Fruit fly (Drosophila melanogaster) whole organism, embryonic: Measurements from ENCODE around the gene tau.
A peak's percentile ranks its signal among the peaks of the same experiment; 100 is the strongest.

ENCODE experiments used
- B-H1 ChIP-seq: fragments of 200-800 bp; sonication (Bioruptor generic); IDR thresholded peaks from 3 replicates; pipeline ENCODE4 v1.3.6; 2022; ENCODE audit warnings: missing biosample characterization, missing genetic modification characterization
- B-H2 ChIP-seq: fragments of 200-800 bp; sonication (Bioruptor generic); optimal IDR thresholded peaks from 2 replicates; lab custom pipeline; 2018; ENCODE audit warnings: missing biosample characterization, mild to moderate bottlenecking, missing genetic modification characterization
- CG10209 ChIP-seq: fragments of 200-800 bp; sonication (Bioruptor generic); optimal IDR thresholded peaks from 3 replicates; lab custom pipeline; 2017; ENCODE audit warnings: missing biosample characterization, mild to moderate bottlenecking, missing genetic modification characterization, missing genetic modification reagents
- CG10565 ChIP-seq: fragments of 200-800 bp; sonication (Bioruptor generic); optimal IDR thresholded peaks from 3 replicates; lab custom pipeline; 2016; ENCODE audit warnings: missing biosample characterization, mild to moderate bottlenecking, missing genetic modification characterization
- CG11696 ChIP-seq: fragments of 200-800 bp; sonication (Bioruptor generic); IDR thresholded peaks from 2 replicates; pipeline ENCODE4 v1.3.6; 2022; ENCODE audit warnings: missing biosample characterization, missing genetic modification characterization
- CG11723 ChIP-seq: fragments of 200-800 bp; sonication (Bioruptor generic); optimal IDR thresholded peaks from 2 replicates; lab custom pipeline; 2017; ENCODE audit warnings: missing biosample characterization, mild to moderate bottlenecking, missing genetic modification characterization
- CG14050 ChIP-seq: fragments of 200-800 bp; sonication (Bioruptor generic); IDR thresholded peaks from 3 replicates; pipeline ENCODE4 v1.3.6; 2022; ENCODE audit warnings: missing biosample characterization, missing genetic modification characterization
- CG15601 ChIP-seq: fragments of 200-800 bp; sonication (Bioruptor generic); optimal IDR thresholded peaks from 3 replicates; lab custom pipeline; 2019; ENCODE audit warnings: missing biosample characterization, mild to moderate bottlenecking, missing genetic modification characterization, moderate library complexity
- CG16813 ChIP-seq: fragments of 200-800 bp; sonication (Bioruptor generic); IDR thresholded peaks from 3 replicates; pipeline ENCODE4 v1.3.6; 2022; ENCODE audit warnings: missing biosample characterization, missing genetic modification characterization; ENCODE audit not compliant: partially characterized antibody
- CG18262 ChIP-seq: fragments of 200-800 bp; optimal IDR thresholded peaks from 3 replicates; lab custom pipeline; 2019; ENCODE audit warnings: missing biosample characterization, mild to moderate bottlenecking, missing genetic modification characterization, moderate library complexity
- CG31388 ChIP-seq: fragments of 200-800 bp; sonication (Bioruptor generic); optimal IDR thresholded peaks from 2 replicates; lab custom pipeline; 2016; ENCODE audit warnings: missing biosample characterization, missing genetic modification characterization
- CG33557 ChIP-seq: fragments of 200-800 bp; sonication (Bioruptor generic); optimal IDR thresholded peaks from 2 replicates; lab custom pipeline; 2019; ENCODE audit warnings: missing biosample characterization, mild to moderate bottlenecking, missing genetic modification characterization, moderate library complexity
- CG3995 ChIP-seq: fragments of 200-800 bp; sonication (Bioruptor generic); optimal IDR thresholded peaks from 3 replicates; lab custom pipeline; 2016; ENCODE audit warnings: missing biosample characterization, missing genetic modification characterization
- CG4404 ChIP-seq: fragments of 200-800 bp; sonication (Bioruptor generic); IDR thresholded peaks from 2 replicates; pipeline ENCODE4 v1.3.6; 2022; ENCODE audit warnings: missing biosample characterization, missing genetic modification characterization
- CG6813 ChIP-seq: fragments of 200-800 bp; sonication (Bioruptor generic); optimal IDR thresholded peaks from 2 replicates; lab custom pipeline; 2017; ENCODE audit warnings: missing biosample characterization, missing genetic modification characterization, mild to moderate bottlenecking, moderate library complexity, missing genetic modification reagents
- CG7928 ChIP-seq: fragments of 200-800 bp; sonication (Bioruptor generic); optimal IDR thresholded peaks from 2 replicates; lab custom pipeline; 2017; ENCODE audit warnings: missing biosample characterization, mild to moderate bottlenecking, missing genetic modification characterization
- CG8359 ChIP-seq: fragments of 200-800 bp; sonication (Bioruptor generic); optimal IDR thresholded peaks from 2 replicates; lab custom pipeline; 2017; ENCODE audit warnings: missing biosample characterization, mild to moderate bottlenecking, missing genetic modification characterization, borderline replicate concordance
- D ChIP-seq, 2 experiments: fragments of 200-800 bp in 1 of 2; fragments of >200 bp in 1 of 2; sonication (Bioruptor generic) in 1 of 2; optimal IDR thresholded peaks; 2 replicates in 1 of 2; 3 replicates in 1 of 2; lab custom pipeline; 2017; ENCODE audit warnings: mild to moderate bottlenecking in 1 of 2, missing biosample characterization in 1 of 2, missing genetic modification characterization in 1 of 2, missing genetic modification reagents in 1 of 2
- Dad ChIP-seq: fragments of 200-800 bp; sonication (Bioruptor generic); optimal IDR thresholded peaks from 3 replicates; lab custom pipeline; 2016; ENCODE audit warnings: missing biosample characterization, missing genetic modification characterization
- Dek ChIP-seq: fragments of 200-800 bp; sonication (Bioruptor generic); optimal IDR thresholded peaks from 3 replicates; lab custom pipeline; 2019; ENCODE audit warnings: missing biosample characterization, mild to moderate bottlenecking, missing genetic modification characterization, moderate library complexity
- H15 ChIP-seq: fragments of 200-800 bp; sonication (Bioruptor generic); IDR thresholded peaks from 3 replicates; pipeline ENCODE4 v1.3.6; 2022; ENCODE audit warnings: missing biosample characterization, missing genetic modification characterization
- NK7.1 ChIP-seq: fragments of 200-800 bp; sonication (Bioruptor generic); optimal IDR thresholded peaks from 3 replicates; lab custom pipeline; 2016; ENCODE audit warnings: missing biosample characterization, missing genetic modification characterization
- Nf-YA ChIP-seq: fragments of 200-800 bp; sonication (Bioruptor generic); IDR thresholded peaks from 2 replicates; pipeline ENCODE4 v1.3.6; 2022; ENCODE audit warnings: missing biosample characterization, missing genetic modification characterization
- Optix ChIP-seq: fragments of 200-800 bp; sonication (Bioruptor generic); IDR thresholded peaks from 3 replicates; pipeline ENCODE4 v1.3.6; 2022; ENCODE audit warnings: missing biosample characterization, missing genetic modification characterization
- Ssrp ChIP-seq: fragments of 200-800 bp; sonication (Bioruptor generic); optimal IDR thresholded peaks from 2 replicates; lab custom pipeline; 2018; ENCODE audit warnings: missing biosample characterization, mild to moderate bottlenecking, missing genetic modification characterization, moderate library complexity
- Usf ChIP-seq: fragments of 200-800 bp; sonication (Bioruptor generic); optimal IDR thresholded peaks from 2 replicates; lab custom pipeline; 2017; ENCODE audit warnings: missing genotype, missing biosample characterization, missing genetic modification characterization
- bigmax ChIP-seq: fragments of 200-800 bp; sonication (Bioruptor generic); optimal IDR thresholded peaks from 2 replicates; lab custom pipeline; 2018; ENCODE audit warnings: missing biosample characterization, mild to moderate bottlenecking, missing genetic modification characterization
- btn ChIP-seq: fragments of 200-800 bp; sonication (Bioruptor generic); optimal IDR thresholded peaks from 2 replicates; lab custom pipeline; 2016; ENCODE audit warnings: missing biosample characterization, missing genetic modification characterization
- chif ChIP-seq, 2 experiments: fragments of 200-800 bp; sonication (Bioruptor generic); optimal IDR thresholded peaks; 3 replicates each; lab custom pipeline; 2016; ENCODE audit warnings: missing biosample characterization in 2 of 2, missing genetic modification characterization in 2 of 2
- chinmo ChIP-seq: fragments of 200-800 bp; sonication (Bioruptor generic); IDR thresholded peaks from 4 replicates; pipeline ENCODE4 v1.3.6; 2022; ENCODE audit warnings: missing biosample characterization, missing genetic modification characterization; ENCODE audit not compliant: partially characterized antibody
- dan ChIP-seq: fragments of 200-800 bp; sonication (Bioruptor generic); IDR thresholded peaks from 2 replicates; pipeline ENCODE4 v1.3.6; 2022; ENCODE audit warnings: missing biosample characterization, missing genetic modification characterization
- dmrt11E ChIP-seq: fragments of 200-800 bp; sonication (Bioruptor generic); optimal IDR thresholded peaks from 3 replicates; lab custom pipeline; 2018; ENCODE audit warnings: missing biosample characterization, mild to moderate bottlenecking, missing genetic modification characterization, moderate library complexity
- eve ChIP-seq, 2 experiments: fragments of >200 bp; optimal IDR thresholded peaks; 2 replicates each; lab custom pipeline; 2017; ENCODE audit warnings: missing biosample characterization in 2 of 2, missing genetic modification characterization in 2 of 2
- fu2 ChIP-seq: fragments of 200-800 bp; sonication (Bioruptor generic); optimal IDR thresholded peaks from 2 replicates; lab custom pipeline; 2016; ENCODE audit warnings: missing biosample characterization, missing genetic modification characterization
- hkb ChIP-seq, 2 experiments: fragments of 200-800 bp in 1 of 2; fragments of >200 bp in 1 of 2; sonication (Bioruptor generic) in 1 of 2; IDR thresholded peaks in 1 of 2; optimal IDR thresholded peaks in 1 of 2; 2 replicates each; pipeline versions ENCODE4 v1.3.6 to Lab custom; 2017 to 2022; ENCODE audit warnings: missing biosample characterization in 1 of 2, missing genetic modification characterization in 1 of 2
- ind ChIP-seq: fragments of 200-800 bp; sonication (Bioruptor generic); optimal IDR thresholded peaks from 3 replicates; lab custom pipeline; 2016; ENCODE audit warnings: missing biosample characterization, missing genetic modification characterization
- jing ChIP-seq: fragments of 200-800 bp; sonication (Bioruptor generic); optimal IDR thresholded peaks from 2 replicates; lab custom pipeline; 2018; ENCODE audit warnings: missing biosample characterization, mild to moderate bottlenecking, missing genetic modification characterization
- jumu ChIP-seq: fragments of 200-800 bp; sonication (Bioruptor generic); optimal IDR thresholded peaks from 3 replicates; lab custom pipeline; 2016; ENCODE audit warnings: missing biosample characterization, missing genetic modification characterization
- odd ChIP-seq: fragments of 200-800 bp; sonication (Bioruptor generic); optimal IDR thresholded peaks from 2 replicates; lab custom pipeline; 2017; ENCODE audit warnings: missing biosample characterization, mild to moderate bottlenecking, missing genetic modification characterization
- otp ChIP-seq: fragments of 200-800 bp; sonication (Bioruptor generic); IDR thresholded peaks from 3 replicates; pipeline ENCODE4, ENCODE4 v1.3.6; 2022; ENCODE audit warnings: missing biosample characterization, missing genetic modification characterization
- peb ChIP-seq: fragments of 200-800 bp; sonication (Bioruptor generic); IDR thresholded peaks from 2 replicates; pipeline ENCODE4 v1.3.6; 2022; ENCODE audit warnings: missing biosample characterization, missing genetic modification characterization
- sens-2 ChIP-seq: fragments of 200-800 bp; sonication (Bioruptor generic); IDR thresholded peaks from 2 replicates; pipeline ENCODE4 v1.3.6; 2022; ENCODE audit warnings: missing biosample characterization, missing genetic modification characterization
- sim ChIP-seq: fragments of 200-800 bp; sonication (Bioruptor generic); IDR thresholded peaks from 2 replicates; pipeline ENCODE4 v1.3.6; 2022; ENCODE audit warnings: missing biosample characterization, missing genetic modification characterization
- sr ChIP-seq: fragments of 200-800 bp; sonication (Bioruptor generic); IDR thresholded peaks from 3 replicates; pipeline ENCODE4 v1.3.6; 2022; ENCODE audit warnings: missing biosample characterization, missing genetic modification characterization
- tio ChIP-seq: fragments of 200-800 bp; sonication (Bioruptor generic); optimal IDR thresholded peaks from 2 replicates; lab custom pipeline; 2017; ENCODE audit warnings: missing biosample characterization, missing genetic modification characterization, inconsistent platforms
- tna ChIP-seq: fragments of 200-800 bp; sonication (Bioruptor generic); IDR thresholded peaks from 2 replicates; pipeline ENCODE4 v1.3.6; 2022; ENCODE audit warnings: missing biosample characterization, missing genetic modification characterization; ENCODE audit not compliant: partially characterized antibody
- vfl ChIP-seq: fragments of 200-800 bp; sonication (Bioruptor generic); optimal IDR thresholded peaks from 2 replicates; lab custom pipeline; 2016; ENCODE audit warnings: missing biosample characterization, missing genetic modification characterization
- wek ChIP-seq: fragments of 200-800 bp; sonication (Bioruptor generic); optimal IDR thresholded peaks from 3 replicates; lab custom pipeline; 2018; ENCODE audit warnings: missing biosample characterization, mild to moderate bottlenecking, missing genetic modification characterization, moderate library complexity

The tau gene

DNA sequence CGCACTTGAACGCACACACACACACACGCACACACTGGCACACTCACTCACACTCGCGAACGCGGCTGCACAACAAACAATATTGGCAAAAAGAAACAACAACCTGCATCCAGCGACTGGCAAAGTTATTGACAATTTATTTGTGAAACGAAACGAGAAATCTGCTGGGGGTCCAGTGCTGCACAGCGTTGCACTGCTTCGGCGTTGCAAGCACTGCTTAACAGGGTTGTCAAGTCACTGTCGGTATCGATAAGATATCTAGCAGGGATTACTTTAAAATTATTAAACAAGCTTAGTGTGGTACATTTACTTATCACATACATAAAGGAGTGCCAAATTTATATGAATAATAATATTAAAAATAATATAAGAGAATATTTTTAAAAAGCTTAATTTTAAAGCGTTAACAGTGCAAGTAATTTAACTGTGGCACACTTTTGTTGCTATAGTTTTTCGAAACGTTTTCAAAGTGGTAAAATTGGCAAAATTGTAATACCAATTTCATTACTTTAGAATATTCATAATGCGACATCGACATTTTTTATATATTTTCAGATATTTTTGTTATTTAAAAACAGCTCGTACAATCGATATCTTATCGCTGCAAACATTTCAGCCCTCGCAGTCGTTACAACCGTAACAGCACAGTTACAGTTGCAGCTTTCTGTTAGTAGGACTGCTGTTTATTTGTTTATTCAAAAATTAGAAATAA lies 49.4 kb downstream of the tau start, which contains the start of the genes dsd and Tusp (continued):
- TF ChIP-seq sim (no peak), btn (GFP tag; lab: Kevin White, UChicago) (peak; percentile 26), Dek (tag; lab: Kevin White, UChicago) (peak; percentile 69), CG33557 (GFP tag; lab: Kevin White, UChicago) (peak; percentile 36), CG31388 (GFP tag; lab: Kevin White, UChicago) (peak; percentile 39), dmrt11E (tag; lab: Kevin White, UChicago) (peak; percentile 65), B-H1 (peak; percentile 20; the same call in 2 of the 3 replicates), chif (GFP tag; optimal IDR thresholded peaks at IDR 0.05; lab: Kevin White, UChicago) (peak; percentile 49 to 69), otp (GFP tag; lab: Robert Waterston, UW) (peak; percentile 58; the same call in 1 of the 3 replicates), D (optimal IDR thresholded peaks at IDR 0.05; lab: Kevin White, UChicago) (no peak), D (GFP tag; optimal IDR thresholded peaks at IDR 0.05; lab: Kevin White, UChicago) (peak; percentile 62), peb (GFP tag; lab: Robert Waterston, UW) (no peak), Optix (GFP tag; lab: Robert Waterston, UW) (peak; percentile 46; the same call in 2 of the 3 replicates), CG4404 (peak; percentile 46; the same call in 1 of the 2 replicates), CG15601 (tag; lab: Kevin White, UChicago) (peak; percentile 61), Ssrp (peak; percentile 61), CG10209 (peak; percentile 79), tna (GFP tag; lab: Robert Waterston, UW) (peak; percentile 24; the same call in 1 of the 2 replicates), Dad (GFP tag; lab: Kevin White, UChicago) (peak; percentile 73), wek (peak; percentile 17), jumu (GFP tag; lab: Kevin White, UChicago) (peak; percentile 59), B-H2 (GFP tag; lab: Kevin White, UChicago) (peak; percentile 73), CG18262 (tag; lab: Kevin White, UChicago) (peak; percentile 72), dan (GFP tag; lab: Robert Waterston, UW) (no peak), vfl (peak; percentile 66), CG14050 (GFP tag; lab: Robert Waterston, UW) (peak; percentile 53; the same call in 1 of the 3 replicates), CG3995 (GFP tag; lab: Kevin White, UChicago) (peak; percentile 39), odd (GFP tag; lab: Kevin White, UChicago) (peak; percentile 32), CG16813 (GFP tag; lab: Robert Waterston, UW) (peak; percentile 59), bigmax (GFP tag; lab: Kevin White, UChicago) (no peak), NK7.1 (no peak), CG8359 (GFP tag; lab: Kevin White, UChicago) (no peak), ind (peak; percentile 87), CG6813 (GFP tag; lab: Kevin White, UChicago) (peak; percentile 46), chinmo (peak; percentile 80; the same call in 2 of the 4 replicates), hkb (optimal IDR thresholded peaks at IDR 0.05; lab: Kevin White, UChicago) (no peak), hkb (GFP tag; IDR thresholded peaks at IDR 0.05; lab: Robert Waterston, UW) (peak; percentile 47), tio (GFP tag; lab: Kevin White, UChicago) (peak; percentile 70), sens-2 (peak; percentile 37; the same call in 1 of the 2 replicates), fu2 (GFP tag; lab: Kevin White, UChicago) (peak; percentile 71), eve (GFP tag; optimal IDR thresholded peaks at IDR 0.05; lab: Kevin White, UChicago) (no peak), Nf-YA (GFP tag; lab: Robert Waterston, UW) (no peak), CG10565 (GFP tag; lab: Kevin White, UChicago) (no peak), sr (no peak), H15 (peak; percentile 63), CG11696 (GFP tag; lab: Robert Waterston, UW) (no peak), jing (GFP tag; lab: Kevin White, UChicago) (no peak), Usf (GFP tag; lab: Kevin White, UChicago) (peak; percentile 50), CG7928 (peak; percentile 74), CG11723 (GFP tag; lab: Kevin White, UChicago) (peak; percentile 59)
